Worm (Caenorhabditis elegans) whole organism, late embryonic: ENCODE measurements around the gene efk-1.
A peak's percentile ranks its signal among the peaks of the same experiment; 100 is the strongest.

Source experiments
- C08G9.2 ChIP-seq: sonication (generic microtip); optimal IDR thresholded peaks from 2 replicates; lab custom pipeline; 2016; ENCODE audit warnings: mild to moderate bottlenecking, missing genetic modification characterization, moderate library complexity, missing compliant biosample characterization
- K02D7.2 ChIP-seq: sonication (generic microtip); optimal IDR thresholded peaks from 2 replicates; lab custom pipeline; 2017; ENCODE audit warnings: mild to moderate bottlenecking, missing genetic modification characterization, missing compliant biosample characterization
- K09A11.1 ChIP-seq: sonication (generic microtip); optimal IDR thresholded peaks from 2 replicates; lab custom pipeline; 2017; ENCODE audit warnings: antibody characterized with exemption, mild to moderate bottlenecking, missing genetic modification characterization, missing compliant biosample characterization; ENCODE audit not compliant: insufficient read depth
- T23F11.4 ChIP-seq: fragments of 200-800 bp; sonication (Bioruptor generic); optimal IDR thresholded peaks from 2 replicates; lab custom pipeline; 2018; ENCODE audit warnings: mild to moderate bottlenecking, missing genetic modification characterization, missing compliant biosample characterization
- Y22D7AL.16 ChIP-seq: sonication (generic microtip); optimal IDR thresholded peaks from 2 replicates; lab custom pipeline; 2016; ENCODE audit warnings: missing genetic modification characterization, missing compliant biosample characterization
- ahr-1 ChIP-seq: sonication (generic microtip); optimal IDR thresholded peaks from 2 replicates; lab custom pipeline; 2016; ENCODE audit warnings: missing genetic modification characterization, missing compliant biosample characterization
- ceh-18 ChIP-seq: sonication (generic microtip); optimal IDR thresholded peaks from 2 replicates; lab custom pipeline; 2016; ENCODE audit warnings: missing genetic modification characterization, missing compliant biosample characterization
- ceh-19 ChIP-seq: fragments of 200-800 bp; sonication (Bioruptor generic); optimal IDR thresholded peaks from 2 replicates; lab custom pipeline; 2018; ENCODE audit warnings: mild to moderate bottlenecking, missing genetic modification characterization, missing compliant biosample characterization
- ceh-2 ChIP-seq: sonication (generic microtip); optimal IDR thresholded peaks from 2 replicates; lab custom pipeline; 2016; ENCODE audit warnings: missing genotype, missing genetic modification characterization, missing compliant biosample characterization
- ceh-30 ChIP-seq: fragments of 150-350 bp; optimal IDR thresholded peaks from 2 replicates; lab custom pipeline; 2014; ENCODE audit warnings: missing biosample characterization, missing genetic modification characterization
- ceh-34 ChIP-seq: sonication (generic microtip); optimal IDR thresholded peaks from 2 replicates; lab custom pipeline; 2016; ENCODE audit warnings: mild to moderate bottlenecking, missing genetic modification characterization, missing compliant biosample characterization
- ceh-45 ChIP-seq: fragments of 200-800 bp; sonication (Bioruptor generic); IDR thresholded peaks from 2 replicates; pipeline ENCODE4 v1.3.6; 2022; ENCODE audit warnings: missing genetic modification reagents, missing genetic modification characterization, missing compliant biosample characterization
- ceh-48 ChIP-seq: sonication (generic microtip); optimal IDR thresholded peaks from 2 replicates; lab custom pipeline; 2016; ENCODE audit warnings: missing genetic modification characterization, inconsistent platforms, missing compliant biosample characterization
- ceh-9 ChIP-seq: sonication (generic microtip); optimal IDR thresholded peaks from 2 replicates; lab custom pipeline; 2016; ENCODE audit warnings: mild to moderate bottlenecking, missing genetic modification characterization, inconsistent platforms, missing compliant biosample characterization
- che-1 ChIP-seq: sonication (generic microtip); optimal IDR thresholded peaks from 2 replicates; lab custom pipeline; 2016; ENCODE audit warnings: mild to moderate bottlenecking, missing genetic modification characterization, missing compliant biosample characterization
- elt-2 ChIP-seq: sonication (generic microtip); optimal IDR thresholded peaks from 2 replicates; lab custom pipeline; 2016; ENCODE audit warnings: missing genetic modification reagents, missing genetic modification characterization, missing compliant biosample characterization
- elt-4 ChIP-seq: sonication (generic microtip); optimal IDR thresholded peaks from 2 replicates; lab custom pipeline; 2016; ENCODE audit warnings: missing genetic modification characterization, missing compliant biosample characterization
- fax-1 ChIP-seq: sonication (generic microtip); optimal IDR thresholded peaks from 2 replicates; lab custom pipeline; 2016; ENCODE audit warnings: missing genotype, missing genetic modification characterization, missing compliant biosample characterization
- fkh-6 ChIP-seq: sonication (generic microtip); optimal IDR thresholded peaks from 2 replicates; lab custom pipeline; 2016; ENCODE audit warnings: missing genetic modification characterization, missing compliant biosample characterization
- gmeb-2 ChIP-seq: sonication (generic microtip); optimal IDR thresholded peaks from 2 replicates; lab custom pipeline; 2016; ENCODE audit warnings: missing genetic modification characterization, inconsistent platforms, missing compliant biosample characterization
- hlh-13 ChIP-seq: fragments of 200-800 bp; sonication (Bioruptor generic); optimal IDR thresholded peaks from 2 replicates; lab custom pipeline; 2018; ENCODE audit warnings: mild to moderate bottlenecking, missing genetic modification characterization, missing compliant biosample characterization
- hlh-15 ChIP-seq: sonication (generic microtip); optimal IDR thresholded peaks from 2 replicates; lab custom pipeline; 2016; ENCODE audit warnings: missing genetic modification characterization, missing compliant biosample characterization
- hlh-30 ChIP-seq: sonication (generic microtip); optimal IDR thresholded peaks from 2 replicates; lab custom pipeline; 2017; ENCODE audit warnings: antibody characterized with exemption, missing genetic modification characterization, missing compliant biosample characterization; ENCODE audit not compliant: insufficient read depth
- hlh-6 ChIP-seq: sonication (generic microtip); optimal IDR thresholded peaks from 2 replicates; lab custom pipeline; 2016; ENCODE audit warnings: missing genotype, missing genetic modification characterization, missing compliant biosample characterization
- lim-6 ChIP-seq: sonication (generic microtip); optimal IDR thresholded peaks from 2 replicates; lab custom pipeline; 2016; ENCODE audit warnings: missing genetic modification characterization, missing compliant biosample characterization
- lin-11 ChIP-seq: fragments of 200-800 bp; sonication (Bioruptor generic); optimal IDR thresholded peaks from 2 replicates; lab custom pipeline; 2018; ENCODE audit warnings: mild to moderate bottlenecking, missing genetic modification characterization, missing compliant biosample characterization
- nfya-1 ChIP-seq: sonication (generic microtip); optimal IDR thresholded peaks from 2 replicates; lab custom pipeline; 2017; ENCODE audit warnings: missing genetic modification characterization, mild to moderate bottlenecking, missing compliant biosample characterization, antibody characterized with exemption, moderate library complexity
- nhr-232 ChIP-seq: sonication (generic microtip); optimal IDR thresholded peaks from 2 replicates; lab custom pipeline; 2016; ENCODE audit warnings: missing genetic modification characterization, missing compliant biosample characterization
- npax-4 ChIP-seq: sonication (generic microtip); optimal IDR thresholded peaks from 2 replicates; lab custom pipeline; 2016; ENCODE audit warnings: missing genetic modification characterization, missing compliant biosample characterization
- odd-2 ChIP-seq: sonication (generic microtip); optimal IDR thresholded peaks from 2 replicates; lab custom pipeline; 2017; ENCODE audit warnings: antibody characterized with exemption, mild to moderate bottlenecking, missing genetic modification characterization, missing compliant biosample characterization
- pag-3 ChIP-seq: sonication (generic microtip); optimal IDR thresholded peaks from 2 replicates; lab custom pipeline; 2016; ENCODE audit warnings: missing compliant biosample characterization, missing genetic modification characterization, borderline replicate concordance
- pha-2 ChIP-seq: sonication (generic microtip); optimal IDR thresholded peaks from 2 replicates; lab custom pipeline; 2017; ENCODE audit warnings: mild to moderate bottlenecking, missing genetic modification characterization, missing compliant biosample characterization
- pha-4 ChIP-seq: fragments of 150-350 bp; optimal IDR thresholded peaks from 2 replicates; lab custom pipeline; 2018; ENCODE audit warnings: missing biosample characterization, missing genetic modification reagents, missing genetic modification characterization
- pros-1 ChIP-seq: fragments of 150-350 bp; optimal IDR thresholded peaks from 2 replicates; lab custom pipeline; 2014; ENCODE audit warnings: missing biosample characterization, missing genetic modification reagents, missing genetic modification characterization
- ref-2 ChIP-seq: sonication (generic microtip); optimal IDR thresholded peaks from 2 replicates; lab custom pipeline; 2016; ENCODE audit warnings: missing genetic modification characterization, missing compliant biosample characterization
- sox-4 ChIP-seq: sonication (generic microtip); optimal IDR thresholded peaks from 2 replicates; lab custom pipeline; 2017; ENCODE audit warnings: mild to moderate bottlenecking, missing genetic modification characterization, inconsistent platforms, missing compliant biosample characterization
- tbx-7 ChIP-seq: sonication (generic microtip); optimal IDR thresholded peaks from 2 replicates; lab custom pipeline; 2016; ENCODE audit warnings: missing genotype, missing genetic modification characterization, missing compliant biosample characterization
- ttx-3 ChIP-seq: sonication (generic microtip); optimal IDR thresholded peaks from 2 replicates; lab custom pipeline; 2016; ENCODE audit warnings: missing genetic modification reagents, missing genetic modification characterization, missing compliant biosample characterization
- unc-42 ChIP-seq: sonication (generic microtip); optimal IDR thresholded peaks from 2 replicates; lab custom pipeline; 2016; ENCODE audit warnings: missing genotype, missing genetic modification characterization, missing compliant biosample characterization
- unc-55 ChIP-seq: sonication (generic microtip); optimal IDR thresholded peaks from 2 replicates; lab custom pipeline; 2017; ENCODE audit warnings: missing biosample characterization, missing genetic modification reagents, missing genetic modification characterization
- unc-86 ChIP-seq: sonication (generic microtip); optimal IDR thresholded peaks from 2 replicates; lab custom pipeline; 2016; ENCODE audit warnings: missing genetic modification characterization, missing compliant biosample characterization
- zip-5 ChIP-seq: sonication (generic microtip); optimal IDR thresholded peaks from 2 replicates; lab custom pipeline; 2016; ENCODE audit warnings: missing genetic modification characterization, missing compliant biosample characterization

Gene efk-1

DNA sequence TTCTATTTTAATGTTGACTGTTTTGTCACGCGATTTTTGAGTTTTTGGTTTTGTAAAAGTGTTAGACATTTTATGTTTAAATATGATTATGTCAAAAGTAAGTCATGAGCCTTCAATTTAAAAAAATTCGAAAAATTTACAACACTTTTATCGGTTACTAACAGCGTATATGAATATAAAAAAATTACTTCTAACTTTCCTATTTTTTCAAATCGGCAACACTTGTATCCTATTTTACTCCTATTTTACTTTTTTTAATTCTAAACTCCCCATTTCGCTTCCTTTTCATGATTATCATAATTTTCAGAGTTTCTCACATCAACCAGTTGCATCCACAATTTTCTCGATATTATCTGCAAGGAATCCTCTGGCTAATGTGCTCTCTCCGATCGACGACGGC, 50.0 kb downstream of the efk-1 start, which contains the start of gene kin-18:
Gene kin-18, plus strand, starts transcription at position 301 of the 400 bp plus-strand sequence.
- no peak for TF ChIP-seq nfya-1 (tag; lab: Kevin White, UChicago)
- no peak for TF ChIP-seq odd-2 (tag; lab: Kevin White, UChicago)
- TF ChIP-seq pag-3 (tag; lab: Kevin White, UChicago) = no peak
- TF ChIP-seq ceh-9 (tag; lab: Kevin White, UChicago) = no peak
- no peak for TF ChIP-seq hlh-6
- TF ChIP-seq lin-11 (tag; lab: Kevin White, UChicago) = no peak
- TF ChIP-seq K09A11.1 = no peak
- TF ChIP-seq sox-4 (tag; lab: Kevin White, UChicago) = no peak
- no peak for TF ChIP-seq ceh-30 (tag; lab: Kevin White, UChicago)
- no peak for TF ChIP-seq ceh-48 (tag; lab: Kevin White, UChicago)
- no peak for TF ChIP-seq ceh-18 (tag; lab: Kevin White, UChicago)
- no peak for TF ChIP-seq fkh-6 (tag; lab: Kevin White, UChicago)
- TF ChIP-seq lim-6 = no peak
- no peak for TF ChIP-seq pros-1
- TF ChIP-seq unc-86 (tag; lab: Kevin White, UChicago) = no peak
- no peak for TF ChIP-seq Y22D7AL.16 (tag; lab: Kevin White, UChicago)
- no peak for TF ChIP-seq che-1 (tag; lab: Kevin White, UChicago)
- TF ChIP-seq ceh-2 = no peak
- TF ChIP-seq T23F11.4 (GFP tag; lab: Kevin White, UChicago) = no peak

DNA sequence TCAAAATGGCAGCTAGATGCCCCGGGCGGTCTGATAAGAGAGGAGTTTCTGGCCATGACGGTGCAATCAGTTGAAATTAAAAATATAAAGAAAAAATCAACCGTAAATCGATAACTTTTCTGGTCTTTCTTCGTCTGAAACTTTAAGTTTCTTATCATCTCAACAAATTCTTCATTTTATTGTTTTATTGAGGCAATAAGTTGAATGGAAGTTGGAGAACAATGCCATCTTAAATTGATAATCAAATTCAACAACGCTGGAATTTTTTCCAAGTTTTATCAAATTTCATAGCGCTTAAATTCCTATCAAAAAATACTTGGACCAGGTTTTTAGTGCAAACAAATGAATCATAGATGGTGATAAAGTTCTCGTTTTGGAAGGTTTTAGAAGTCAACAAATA, 51.4 kb downstream of the efk-1 start:
- TF ChIP-seq hlh-13 (GFP tag; lab: Kevin White, UChicago) = no peak
- TF ChIP-seq elt-4 (tag; lab: Kevin White, UChicago) = no peak
- TF ChIP-seq ceh-45 = no peak
- peak; percentile 42 for TF ChIP-seq elt-2

DNA sequence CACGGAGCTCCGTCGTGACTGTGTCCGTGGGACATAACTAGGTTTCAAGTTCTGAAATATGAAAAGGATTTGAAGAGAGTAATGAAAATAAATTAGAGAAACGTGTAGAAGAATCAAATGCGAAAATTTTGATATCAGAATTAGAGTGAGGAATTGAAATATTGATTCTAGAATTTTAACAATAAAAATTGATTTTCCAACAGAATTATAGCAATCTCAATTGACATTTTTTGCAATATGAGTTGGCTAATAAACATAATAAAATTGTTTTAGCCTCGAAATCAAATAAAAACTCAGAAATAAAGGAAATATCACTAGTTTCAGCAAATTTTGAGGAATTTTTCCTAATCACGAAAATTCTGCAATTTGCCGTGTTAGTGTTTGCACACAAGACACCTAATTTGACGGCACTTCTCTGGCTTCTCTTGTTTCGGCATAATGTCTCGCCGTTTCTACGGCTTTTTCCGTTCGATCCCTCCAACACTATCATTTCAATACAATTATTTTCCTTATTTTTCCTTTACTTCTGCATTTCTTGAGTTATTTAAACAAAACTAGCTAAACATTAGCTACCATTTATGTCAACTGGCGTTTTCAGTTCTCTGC, 52.0 kb downstream of the efk-1 start, which contains the start of gene nmt-1:
Gene nmt-1, minus strand, starts transcription at position 51 of the 606 bp plus-strand sequence.
- TF ChIP-seq nfya-1 (tag; lab: Kevin White, UChicago) (peak; percentile 28), unc-55 (GFP tag; lab: Kevin White, UChicago) (peak; percentile 21), fkh-6 (tag; lab: Kevin White, UChicago) (no peak), ahr-1 (tag; lab: Kevin White, UChicago) (no peak), pag-3 (tag; lab: Kevin White, UChicago) (no peak), odd-2 (tag; lab: Kevin White, UChicago) (no peak), lim-6 (no peak), C08G9.2 (tag; lab: Kevin White, UChicago) (no peak), tbx-7 (tag; lab: Kevin White, UChicago) (no peak), T23F11.4 (GFP tag; lab: Kevin White, UChicago) (no peak), gmeb-2 (peak; percentile 7), zip-5 (tag; lab: Kevin White, UChicago) (no peak), ceh-2 (no peak), unc-42 (tag; lab: Kevin White, UChicago) (peak; percentile 42), ceh-19 (GFP tag; lab: Kevin White, UChicago) (no peak), pha-2 (tag; lab: Kevin White, UChicago) (no peak), nhr-232 (tag; lab: Kevin White, UChicago) (no peak), ceh-30 (tag; lab: Kevin White, UChicago) (no peak), hlh-30 (tag; lab: Kevin White, UChicago) (no peak), ceh-34 (no peak), hlh-15 (tag; lab: Kevin White, UChicago) (no peak), K02D7.2 (tag; lab: Kevin White, UChicago) (no peak), npax-4 (tag; lab: Kevin White, UChicago) (no peak), pha-4 (tag; lab: Kevin White, UChicago) (no peak), fax-1 (tag; lab: Kevin White, UChicago) (no peak), ttx-3 (no peak), ref-2 (tag; lab: Kevin White, UChicago) (no peak), elt-4 (tag; lab: Kevin White, UChicago) (no peak)
